Worm (Caenorhabditis elegans) whole organism, L4 larva: ENCODE data around the gene trap-4.
A peak's percentile ranks its signal among the peaks of the same experiment; 100 is the strongest.

Source experiments
- F10B5.3 ChIP-seq: sonication (generic microtip); optimal IDR thresholded peaks from 2 replicates; lab custom pipeline; 2016; ENCODE audit warnings: mild to moderate bottlenecking, missing genetic modification characterization, missing compliant biosample characterization
- F49E8.2 ChIP-seq: sonication (generic microtip); optimal IDR thresholded peaks from 2 replicates; lab custom pipeline; 2016; ENCODE audit warnings: missing compliant biosample characterization, mild to moderate bottlenecking, missing genetic modification characterization, borderline replicate concordance
- R02D3.7 ChIP-seq: fragments of 150-350 bp; sonication (generic microtip); optimal IDR thresholded peaks from 3 replicates; lab custom pipeline; 2014; ENCODE audit warnings: missing biosample characterization, missing genetic modification characterization
- T20F7.1 ChIP-seq: fragments of 200-800 bp; sonication (Bioruptor generic); optimal IDR thresholded peaks from 2 replicates; lab custom pipeline; 2018; ENCODE audit warnings: mild to moderate bottlenecking, missing genetic modification characterization, missing compliant biosample characterization
- Y105C5A.15 ChIP-seq: fragments of 200-800 bp; sonication (Bioruptor generic); IDR thresholded peaks from 2 replicates; pipeline ENCODE4 v1.3.6; 2022; ENCODE audit warnings: missing genetic modification characterization, missing compliant biosample characterization
- Y48G9A.11 ChIP-seq: fragments of 200-800 bp; sonication (Bioruptor generic); IDR thresholded peaks from 2 replicates; pipeline ENCODE4 v1.3.6; 2022; ENCODE audit warnings: missing genetic modification reagents, missing genetic modification characterization, missing compliant biosample characterization
- Y5F2A.4 ChIP-seq: fragments of 200-800 bp; sonication (Bioruptor generic); optimal IDR thresholded peaks from 2 replicates; lab custom pipeline; 2018; ENCODE audit warnings: mild to moderate bottlenecking, missing genetic modification characterization, missing compliant biosample characterization
- ZK546.5 ChIP-seq, 2 experiments: sonication (generic microtip); optimal IDR thresholded peaks; 2 replicates each; lab custom pipeline; 2017; ENCODE audit warnings: missing biosample characterization in 2 of 2, missing genetic modification characterization in 2 of 2
- ama-1 ChIP-seq: fragments of 150-350 bp; optimal IDR thresholded peaks from 2 replicates; lab custom pipeline; 2014; ENCODE audit warnings: inconsistent platforms, mixed read lengths
- ceh-32 ChIP-seq: sonication (generic microtip); optimal IDR thresholded peaks from 2 replicates; lab custom pipeline; 2016; ENCODE audit warnings: mild to moderate bottlenecking, missing genetic modification characterization, missing compliant biosample characterization; ENCODE audit not compliant: poor library complexity
- ceh-62 ChIP-seq: sonication (generic microtip); optimal IDR thresholded peaks from 2 replicates; lab custom pipeline; 2017; ENCODE audit warnings: missing biosample characterization, missing genetic modification characterization
- ceh-82 ChIP-seq: sonication (generic microtip); optimal IDR thresholded peaks from 2 replicates; lab custom pipeline; 2017; ENCODE audit warnings: missing biosample characterization, missing genetic modification characterization
- ces-1 ChIP-seq: fragments of 150-350 bp; sonication (generic microtip); optimal IDR thresholded peaks from 4 replicates; lab custom pipeline; 2014; ENCODE audit warnings: missing biosample characterization, missing genetic modification reagents, missing genetic modification characterization
- cey-2 ChIP-seq: sonication (generic microtip); optimal IDR thresholded peaks from 3 replicates; lab custom pipeline; 2017; ENCODE audit warnings: missing genetic modification characterization, mild to moderate bottlenecking, missing compliant biosample characterization, antibody characterized with exemption, borderline replicate concordance; ENCODE audit not compliant: insufficient read depth
- ctbp-1 ChIP-seq: fragments of 200-800 bp; sonication (Bioruptor generic); IDR thresholded peaks from 2 replicates; pipeline ENCODE4 v1.3.6; 2022; ENCODE audit warnings: missing genetic modification reagents, missing genetic modification characterization, missing compliant biosample characterization
- daf-12 ChIP-seq: fragments of 150-350 bp; optimal IDR thresholded peaks from 2 replicates; lab custom pipeline; 2014; ENCODE audit warnings: missing biosample characterization, missing genetic modification reagents, missing genetic modification characterization
- dmd-6 ChIP-seq: fragments of 200-800 bp; sonication (Bioruptor generic); IDR thresholded peaks from 2 replicates; pipeline ENCODE4 v1.3.6; 2022; ENCODE audit warnings: missing genetic modification reagents, missing genetic modification characterization, missing compliant biosample characterization
- dmd-9 ChIP-seq: fragments of 200-800 bp; sonication (Bioruptor generic); IDR thresholded peaks from 2 replicates; pipeline ENCODE4 v1.3.6; 2022; ENCODE audit warnings: missing genetic modification reagents, missing genetic modification characterization, missing compliant biosample characterization
- duxl-1 ChIP-seq: sonication (generic microtip); optimal IDR thresholded peaks from 2 replicates; lab custom pipeline; 2016; ENCODE audit warnings: mild to moderate bottlenecking, missing genetic modification characterization, moderate library complexity, missing compliant biosample characterization; ENCODE audit not compliant: poor library complexity
- egl-43 ChIP-seq: fragments of 200-800 bp; sonication (Bioruptor generic); IDR thresholded peaks from 2 replicates; pipeline ENCODE4 v1.3.6; 2022; ENCODE audit warnings: missing genetic modification reagents, missing genetic modification characterization, missing compliant biosample characterization
- fkh-10 ChIP-seq: fragments of 150-350 bp; optimal IDR thresholded peaks from 2 replicates; lab custom pipeline; 2014; ENCODE audit warnings: missing biosample characterization, missing genetic modification reagents, missing genetic modification characterization
- gei-8 ChIP-seq: fragments of 200-800 bp; sonication (Bioruptor generic); optimal IDR thresholded peaks from 2 replicates; lab custom pipeline; 2018; ENCODE audit warnings: mild to moderate bottlenecking, missing genetic modification characterization, missing compliant biosample characterization
- hif-1 ChIP-seq, 2 experiments: sonication (generic microtip); optimal IDR thresholded peaks; 2 replicates each; lab custom pipeline; 2016 to 2017; ENCODE audit warnings: missing compliant biosample characterization in 2 of 2, missing genetic modification characterization in 2 of 2, missing genetic modification reagents in 2 of 2, missing genotype in 2 of 2, mild to moderate bottlenecking in 1 of 2
- hmg-1.1 ChIP-seq: fragments of 200-800 bp; sonication (Bioruptor generic); IDR thresholded peaks from 2 replicates; pipeline ENCODE4 v1.3.6; 2022; ENCODE audit warnings: missing genetic modification reagents, missing genetic modification characterization, missing compliant biosample characterization
- lin-38 ChIP-seq: fragments of 200-800 bp; sonication (Bioruptor generic); IDR thresholded peaks from 2 replicates; pipeline ENCODE4 v1.3.6; 2022; ENCODE audit warnings: missing genetic modification reagents, missing genetic modification characterization, missing compliant biosample characterization
- lin-39 ChIP-seq: fragments of 150-350 bp; optimal IDR thresholded peaks from 2 replicates; lab custom pipeline; 2014; ENCODE audit warnings: missing biosample characterization, missing genetic modification reagents, missing genetic modification characterization
- lir-3 ChIP-seq: sonication (generic microtip); optimal IDR thresholded peaks from 2 replicates; lab custom pipeline; 2016; ENCODE audit warnings: mild to moderate bottlenecking, missing genetic modification characterization, missing compliant biosample characterization
- lsy-2 ChIP-seq, 2 experiments: fragments of 150-350 bp in 1 of 2; sonication (generic microtip) in 1 of 2; optimal IDR thresholded peaks; 2 replicates each; lab custom pipeline; 2014 to 2017; ENCODE audit warnings: missing biosample characterization in 2 of 2, missing genetic modification characterization in 2 of 2
- madf-5 ChIP-seq, 2 experiments: fragments of 200-800 bp; sonication (Bioruptor generic); IDR thresholded peaks; 2 replicates each; pipeline ENCODE4 v1.3.6; 2022; ENCODE audit warnings: missing compliant biosample characterization in 2 of 2, missing genetic modification characterization in 2 of 2
- madf-9 ChIP-seq: fragments of 200-800 bp; sonication (Bioruptor generic); conservative IDR thresholded peaks from 2 replicates; pipeline ENCODE4 v1.3.6; 2022; ENCODE audit warnings: missing genetic modification reagents, missing genetic modification characterization, missing compliant biosample characterization
- mdt-29 ChIP-seq: fragments of 200-800 bp; sonication (Bioruptor generic); IDR thresholded peaks from 2 replicates; pipeline ENCODE4 v1.3.6; 2022; ENCODE audit warnings: missing genetic modification reagents, missing genetic modification characterization, missing compliant biosample characterization
- mep-1 ChIP-seq: fragments of 150-350 bp; sonication (generic microtip); optimal IDR thresholded peaks from 3 replicates; lab custom pipeline; 2014; ENCODE audit warnings: missing biosample characterization, missing genetic modification characterization
- mes-2 ChIP-seq: sonication (generic microtip); optimal IDR thresholded peaks from 2 replicates; lab custom pipeline; 2016; ENCODE audit warnings: missing genotype, mild to moderate bottlenecking, missing genetic modification characterization, missing compliant biosample characterization; ENCODE audit not compliant: poor library complexity, severe bottlenecking
- nhr-10 ChIP-seq: fragments of 150-350 bp; optimal IDR thresholded peaks from 2 replicates; lab custom pipeline; 2014; ENCODE audit warnings: missing biosample characterization, missing genetic modification characterization
- nhr-28 ChIP-seq: fragments of 150-350 bp; optimal IDR thresholded peaks from 2 replicates; lab custom pipeline; 2014; ENCODE audit warnings: missing biosample characterization, missing genetic modification characterization
- nhr-48 ChIP-seq: sonication (generic microtip); optimal IDR thresholded peaks from 2 replicates; lab custom pipeline; 2016; ENCODE audit warnings: mild to moderate bottlenecking, missing genetic modification characterization, missing compliant biosample characterization
- pha-4 ChIP-seq, 2 experiments: fragments of 150-350 bp in 1 of 2; fragments of 200-800 bp in 1 of 2; sonication (Bioruptor generic) in 1 of 2; IDR thresholded peaks in 1 of 2; optimal IDR thresholded peaks in 1 of 2; 2 replicates each; pipeline versions ENCODE4 v1.3.6 to Lab custom; 2014 to 2022; ENCODE audit warnings: missing genetic modification characterization in 2 of 2, missing genetic modification reagents in 2 of 2, missing biosample characterization in 1 of 2, missing compliant biosample characterization in 1 of 2
- skn-1 ChIP-seq: fragments of 150-350 bp; optimal IDR thresholded peaks from 2 replicates; lab custom pipeline; 2014; ENCODE audit warnings: missing biosample characterization, missing genetic modification characterization
- snpc-4 ChIP-seq: fragments of 150-350 bp; optimal IDR thresholded peaks from 2 replicates; lab custom pipeline; 2014; ENCODE audit warnings: missing biosample characterization, missing genetic modification characterization
- zip-11 ChIP-seq: fragments of 200-800 bp; sonication (Bioruptor generic); IDR thresholded peaks from 2 replicates; pipeline ENCODE4 v1.3.6; 2022; ENCODE audit warnings: missing genetic modification characterization, missing compliant biosample characterization
- zip-2 ChIP-seq: fragments of 150-350 bp; optimal IDR thresholded peaks from 2 replicates; lab custom pipeline; 2014; ENCODE audit warnings: missing biosample characterization, missing genetic modification characterization
- ztf-11 ChIP-seq: fragments of 150-350 bp; optimal IDR thresholded peaks from 2 replicates; lab custom pipeline; 2014; ENCODE audit warnings: missing biosample characterization, missing genetic modification characterization

The trap-4 gene

DNA sequence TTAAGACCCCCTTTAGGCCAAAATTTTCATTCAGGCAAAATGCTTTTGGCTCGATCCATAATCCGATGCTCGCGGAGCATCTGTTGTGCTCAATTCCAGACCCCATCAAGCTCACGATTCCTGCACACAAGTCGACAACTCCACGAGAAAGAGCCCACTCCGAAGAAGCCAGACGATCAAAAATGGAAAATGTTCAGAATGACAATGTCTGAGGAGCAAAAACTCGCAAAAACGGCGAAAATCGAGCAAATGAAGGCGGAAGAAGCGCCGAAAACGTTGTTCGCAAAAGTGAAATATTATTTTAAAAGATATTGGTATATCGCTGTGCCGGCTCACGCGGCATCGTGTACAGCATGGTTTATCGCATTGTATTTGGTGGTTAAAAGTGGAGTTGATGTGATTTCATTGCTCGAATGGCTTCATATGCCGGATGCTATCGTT, 1.1 kb downstream of the trap-4 start, which contains the start of gene Y56A3A.22 (continued):
- peak; percentile 92 for TF ChIP-seq ama-1 (lab: Kevin White, UChicago)
- TF ChIP-seq hif-1 (tag; optimal IDR thresholded peaks at IDR 0.05; lab: Kevin White, UChicago), result no peak
- no peak for TF ChIP-seq F10B5.3 (tag; lab: Kevin White, UChicago)
- TF ChIP-seq nhr-10 (tag; lab: Kevin White, UChicago), result no peak
- no peak for TF ChIP-seq lin-39
- TF ChIP-seq daf-12, result no peak
- TF ChIP-seq skn-1 (tag; lab: Kevin White, UChicago), result no peak
- TF ChIP-seq snpc-4 (tag; lab: Kevin White, UChicago), result no peak
- no peak for TF ChIP-seq ZK546.5 (tag; optimal IDR thresholded peaks at IDR 0.05; lab: Kevin White, UChicago)
- TF ChIP-seq gei-8, result peak; percentile 78
- TF ChIP-seq T20F7.1, result no peak
- no peak for TF ChIP-seq F49E8.2 (tag; lab: Kevin White, UChicago)
- no peak for TF ChIP-seq Y105C5A.15 (GFP tag; lab: Robert Waterston, UW)
- no peak for TF ChIP-seq zip-2 (tag; lab: Kevin White, UChicago)
- TF ChIP-seq Y48G9A.11, result peak; percentile 43; the same call in 1 of the 2 replicates
- no peak for TF ChIP-seq dmd-6 (GFP tag; lab: Robert Waterston, UW)
- TF ChIP-seq pha-4 (GFP tag; IDR thresholded peaks at IDR 0.05; lab: Robert Waterston, UW), result peak; percentile 58; the same call in 1 of the 2 replicates
- TF ChIP-seq pha-4 (tag; optimal IDR thresholded peaks at IDR 0.05; lab: Kevin White, UChicago), result no peak
- peak; percentile 17; the same call in 1 of the 2 replicates for TF ChIP-seq madf-9 (GFP tag; lab: Robert Waterston, UW)
- TF ChIP-seq ceh-82 (tag; lab: Kevin White, UChicago), result no peak
- peak; percentile 23 for TF ChIP-seq duxl-1 (tag; lab: Kevin White, UChicago)
- TF ChIP-seq cey-2 (tag; lab: Kevin White, UChicago), result no peak
- peak; percentile 14 for TF ChIP-seq nhr-48 (tag; lab: Kevin White, UChicago)
- peak; percentile 55; the same call in 1 of the 2 replicates for TF ChIP-seq egl-43 (GFP tag; lab: Robert Waterston, UW)
- no peak for TF ChIP-seq mdt-29 (GFP tag; lab: Robert Waterston, UW)
- peak; percentile 51 for TF ChIP-seq mes-2 (tag; lab: Kevin White, UChicago)
- no peak for TF ChIP-seq R02D3.7
- no peak for TF ChIP-seq zip-11 (GFP tag; lab: Robert Waterston, UW)
- TF ChIP-seq lin-38, result peak; percentile 55
- TF ChIP-seq mep-1 (tag; lab: Kevin White, UChicago), result peak; percentile 22
- TF ChIP-seq ceh-32 (tag; lab: Kevin White, UChicago), result no peak
- no peak for TF ChIP-seq lir-3 (tag; lab: Kevin White, UChicago)
- TF ChIP-seq, all 104 proteins: peak for 35

DNA sequence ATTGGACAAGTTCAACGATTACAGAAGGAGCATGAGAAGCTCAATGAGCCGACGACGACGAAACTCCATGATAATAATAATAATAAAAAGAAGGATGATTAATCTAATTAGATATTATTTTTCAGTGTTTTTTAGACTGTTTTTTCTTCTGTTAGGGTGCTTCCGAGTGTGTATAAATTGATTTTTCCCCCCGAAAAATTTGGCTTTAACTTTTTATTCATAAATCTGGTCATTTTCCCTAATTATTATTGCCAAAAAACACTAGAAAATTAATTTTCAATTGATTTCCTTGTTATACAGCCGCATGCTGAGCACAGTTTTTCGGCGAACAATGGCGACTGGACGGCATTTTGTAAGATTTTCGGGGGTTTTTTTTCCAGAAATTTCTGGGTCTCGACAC, 3.1 kb downstream of the trap-4 start, which contains the start of gene nft-1:
Gene nft-1, plus strand, starts transcription at position 301 of the 400 bp plus-strand sequence.
- TF ChIP-seq ceh-62 (tag; lab: Kevin White, UChicago) (no peak), Y5F2A.4 (GFP tag; lab: Kevin White, UChicago) (no peak), lsy-2 (tag; optimal IDR thresholded peaks at IDR 0.05; lab: Kevin White, UChicago) (no peak), ztf-11 (tag; lab: Kevin White, UChicago) (no peak), nhr-28 (no peak), ctbp-1 (GFP tag; lab: Robert Waterston, UW) (no peak), fkh-10 (no peak), hmg-1.1 (no peak), ces-1 (no peak), madf-5 (GFP tag; IDR thresholded peaks at IDR 0.05; lab: Robert Waterston, UW) (no peak), dmd-9 (GFP tag; lab: Robert Waterston, UW) (no peak)
